Fruit fly (Drosophila melanogaster): ENCODE measurements around the gene CG7218.

Gene CG7218

DNA sequence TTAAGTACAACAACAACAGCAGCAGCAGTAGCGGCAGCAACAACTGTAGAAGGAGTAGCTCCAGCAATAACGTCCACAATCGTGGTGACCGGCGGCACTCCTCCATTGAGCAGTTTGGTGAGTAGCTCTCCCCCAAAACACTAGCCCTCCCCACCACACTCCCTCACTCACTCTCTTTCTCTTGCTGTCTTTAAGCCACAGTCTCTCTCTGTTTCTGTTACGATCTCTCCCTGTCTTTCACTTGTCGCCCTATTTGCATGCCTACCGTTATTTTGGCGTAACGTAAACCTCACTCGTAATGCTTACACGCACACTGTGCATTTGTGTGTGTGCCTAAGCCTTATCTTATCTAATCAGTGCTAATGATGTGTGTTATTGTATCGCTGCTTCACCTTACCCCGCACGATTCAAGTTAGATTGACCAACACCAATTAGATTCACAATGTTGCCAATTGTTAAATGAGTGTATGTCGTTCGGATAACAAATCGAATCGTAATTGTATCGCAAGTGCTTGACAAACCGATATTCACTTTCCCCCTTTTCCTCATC, 5.9 kb upstream of the CG7218 start (continued):
- no peak for TF ChIP-seq Dref (GFP tag; IDR thresholded peaks at IDR 0.05)
- TF ChIP-seq CG18262 (tag; optimal IDR thresholded peaks at IDR 0.05): no peak
- no peak for TF ChIP-seq Oaz (GFP tag; IDR thresholded peaks at IDR 0.05)
- TF ChIP-seq danr (GFP tag; IDR thresholded peaks at IDR 0.05): no peak
- TF ChIP-seq NC2β (GFP tag; optimal IDR thresholded peaks at IDR 0.05): no peak
- no peak for TF ChIP-seq CG11560 (tag; IDR thresholded peaks at IDR 0.05)
- TF ChIP-seq gro (GFP tag; optimal IDR thresholded peaks at IDR 0.05): peak; percentile 26
- TF ChIP-seq CG3726 (GFP tag; IDR thresholded peaks at IDR 0.05): no peak
- no peak for TF ChIP-seq zf30C (GFP tag; optimal IDR thresholded peaks at IDR 0.05)
- no peak for TF ChIP-seq stc (GFP tag; IDR thresholded peaks at IDR 0.05)
- peak; percentile 75 to 76 for TF ChIP-seq Trl (optimal IDR thresholded peaks at IDR 0.05)
- no peak for TF ChIP-seq Trl (GFP tag; optimal IDR thresholded peaks at IDR 0.05)
- no peak for TF ChIP-seq CG33557 (GFP tag; optimal IDR thresholded peaks at IDR 0.05)
- no peak for TF ChIP-seq CG11085 (GFP tag; IDR thresholded peaks at IDR 0.05)
- no peak for TF ChIP-seq Mes4 (GFP tag; optimal IDR thresholded peaks at IDR 0.05)
- TF ChIP-seq Lim3 (GFP tag; IDR thresholded peaks at IDR 0.05): no peak
- TF ChIP-seq CG12071 (GFP tag; optimal IDR thresholded peaks at IDR 0.05): no peak
- no peak for TF ChIP-seq Oli (tag; optimal IDR thresholded peaks at IDR 0.05)
- no peak for TF ChIP-seq nerfin-1 (tag; optimal IDR thresholded peaks at IDR 0.05)
- peak; percentile 33; the same call in 1 of the 4 replicates for TF ChIP-seq Dll (GFP tag; IDR thresholded peaks at IDR 0.05; ENCODE audit: partially characterized antibody)
- no peak for TF ChIP-seq CG18011 (GFP tag; optimal IDR thresholded peaks at IDR 0.05)
- peak in 1 of 2 experiments; percentile 46 for TF ChIP-seq Pdp1 (GFP tag; optimal IDR thresholded peaks at IDR 0.05)
- TF ChIP-seq ssp (GFP tag; IDR thresholded peaks at IDR 0.05): no peak
- 0 out of 3 replicates have a peak, but pooled peaks have one; percentile 61 for TF ChIP-seq z (GFP tag; IDR thresholded peaks at IDR 0.05)
- TF ChIP-seq CoRest (tag; optimal IDR thresholded peaks at IDR 0.05): no peak
- TF ChIP-seq dati (GFP tag; IDR thresholded peaks at IDR 0.05): no peak
- TF ChIP-seq scrt (GFP tag; optimal IDR thresholded peaks at IDR 0.05): no peak
- TF ChIP-seq HmgZ (tag; optimal IDR thresholded peaks at IDR 0.05): no peak
- TF ChIP-seq unpg (GFP tag; optimal IDR thresholded peaks at IDR 0.05): no peak
- no peak for TF ChIP-seq disco-r (GFP tag; optimal IDR thresholded peaks at IDR 0.05)
- no peak for TF ChIP-seq CG34224 (GFP tag; IDR thresholded peaks at IDR 0.05; ENCODE audit: partially characterized antibody)
- no peak for TF ChIP-seq CG11504 (tag; optimal IDR thresholded peaks at IDR 0.05)
- TF ChIP-seq CG11247 (GFP tag; IDR thresholded peaks at IDR 0.05): no peak
- no peak for TF ChIP-seq otp (GFP tag; IDR thresholded peaks at IDR 0.05)
- TF ChIP-seq HLHmδ (GFP tag; optimal IDR thresholded peaks at IDR 0.05): no peak
- no peak for TF ChIP-seq CG15011 (GFP tag; optimal IDR thresholded peaks at IDR 0.05)
- no peak for TF ChIP-seq CG7745 (tag; optimal IDR thresholded peaks at IDR 0.05)
- no peak for TF ChIP-seq CrebB (tag; optimal IDR thresholded peaks at IDR 0.05)
- peak; percentile 20 for TF ChIP-seq kni (GFP tag; optimal IDR thresholded peaks at IDR 0.05)
- TF ChIP-seq Hand (GFP tag; optimal IDR thresholded peaks at IDR 0.05): no peak
- TF ChIP-seq CG16815 (GFP tag; optimal IDR thresholded peaks at IDR 0.05): no peak
- no peak for TF ChIP-seq lbe (GFP tag; optimal IDR thresholded peaks at IDR 0.05)
- TF ChIP-seq CG18599 (GFP tag; optimal IDR thresholded peaks at IDR 0.05): peak; percentile 13
- peak; percentile 92 for TF ChIP-seq zen (tag; optimal IDR thresholded peaks at IDR 0.05)
- no peak for TF ChIP-seq hth (optimal IDR thresholded peaks at IDR 0.05)
- no peak for TF ChIP-seq chif (GFP tag; optimal IDR thresholded peaks at IDR 0.05)
- no peak for TF ChIP-seq bcd (GFP tag; optimal IDR thresholded peaks at IDR 0.05)
- TF ChIP-seq CG12744 (GFP tag; optimal IDR thresholded peaks at IDR 0.05): no peak
- no peak for TF ChIP-seq prd (optimal IDR thresholded peaks at IDR 0.05)
- TF ChIP-seq prd (GFP tag; IDR thresholded peaks at IDR 0.05): no peak
- TF ChIP-seq gfzf (GFP tag; optimal IDR thresholded peaks at IDR 0.05): no peak

All from whole organism, embryonic.